Worm (Caenorhabditis elegans): ENCODE data around the gene gpa-9.

The gpa-9 gene

ce11 chrV:12659426-12659825, 10.3 kb upstream of the gpa-9 start, which contains the start of gene ccch-3:
ccch-3 (minus strand) TSS chrV:12659687.
- TF ChIP-seq egl-13 (tag; optimal IDR thresholded peaks at IDR 0.05) (no peak), tlp-1 (tag; optimal IDR thresholded peaks at IDR 0.05) (no peak), sptf-1 (tag; optimal IDR thresholded peaks at IDR 0.05) (no peak), aha-1 (tag; optimal IDR thresholded peaks at IDR 0.05) (no peak), alr-1 (tag; optimal IDR thresholded peaks at IDR 0.05; ENCODE audit: borderline replicate concordance) (no peak), ceh-82 (tag; optimal IDR thresholded peaks at IDR 0.05) (peak; percentile 27 to 50 (median 44)), unc-98 (GFP tag; IDR thresholded peaks at IDR 0.05) (no peak), nhr-84 (tag; optimal IDR thresholded peaks at IDR 0.05) (no peak), nhr-28 (tag; optimal IDR thresholded peaks at IDR 0.05) (no peak), fkh-8 (tag; optimal IDR thresholded peaks at IDR 0.05) (peak; percentile 70), pqm-1 (tag; optimal IDR thresholded peaks at IDR 0.05) (no peak), lin-13 (GFP tag; optimal IDR thresholded peaks at IDR 0.05) (peak; percentile 72), C04F5.9 (tag; optimal IDR thresholded peaks at IDR 0.05) (peak; percentile 42), nhr-76 (tag; optimal IDR thresholded peaks at IDR 0.05) (no peak), efl-3 (GFP tag; optimal IDR thresholded peaks at IDR 0.05) (no peak), elt-3 (tag; optimal IDR thresholded peaks at IDR 0.05) (peak in 3 of 6 experiments; percentile 7 to 71 (median 39)), ama-1 (optimal IDR thresholded peaks at IDR 0.05) (no peak), ces-1 (GFP tag; optimal IDR thresholded peaks at IDR 0.05) (no peak), hpl-2 (GFP tag; optimal IDR thresholded peaks at IDR 0.05) (no peak), lir-3 (tag; optimal IDR thresholded peaks at IDR 0.05; ENCODE audit: poor library complexity) (peak; percentile 37), egl-27 (tag; optimal IDR thresholded peaks at IDR 0.05) (no peak), nhr-12 (tag; optimal IDR thresholded peaks at IDR 0.05) (no peak), unc-30 (tag; optimal IDR thresholded peaks at IDR 0.05) (no peak), nhr-71 (tag; optimal IDR thresholded peaks at IDR 0.05) (peak; percentile 84), snu-23 (GFP tag; optimal IDR thresholded peaks at IDR 0.05) (no peak), mef-2 (tag; optimal IDR thresholded peaks at IDR 0.05) (no peak), nhr-11 (tag; optimal IDR thresholded peaks at IDR 0.05) (no peak), fkh-10 (GFP tag; optimal IDR thresholded peaks at IDR 0.05) (peak; percentile 17), nhr-19 (GFP tag; conservative IDR thresholded peaks at IDR 0.05) (peak; percentile 77), ets-5 (GFP tag; IDR thresholded peaks at IDR 0.05) (no peak), dpl-1 (GFP tag; optimal IDR thresholded peaks at IDR 0.05) (peak; percentile 63 to 83 (median 81)), hlh-4 (tag; optimal IDR thresholded peaks at IDR 0.05) (no peak), ceh-63 (GFP tag; optimal IDR thresholded peaks at IDR 0.05) (no peak), jun-1 (tag; optimal IDR thresholded peaks at IDR 0.05) (peak; percentile 3), ztf-4 (tag; optimal IDR thresholded peaks at IDR 0.05) (peak; percentile 34), sup-37 (GFP tag; optimal IDR thresholded peaks at IDR 0.05) (no peak), dsc-1 (tag; optimal IDR thresholded peaks at IDR 0.05) (peak; percentile 69), irx-1 (tag; optimal IDR thresholded peaks at IDR 0.05) (peak; percentile 43), ceh-88 (GFP tag; IDR thresholded peaks at IDR 0.05) (no peak), nhr-237 (tag; optimal IDR thresholded peaks at IDR 0.05) (no peak), Y116A8C.19 (tag; optimal IDR thresholded peaks at IDR 0.05; ENCODE audit: borderline replicate concordance) (no peak), mdl-1 (tag; optimal IDR thresholded peaks at IDR 0.05) (peak in 1 of 2 experiments; percentile 59), nhr-47 (tag; optimal IDR thresholded peaks at IDR 0.05) (peak; percentile 80), nhr-77 (tag; optimal IDR thresholded peaks at IDR 0.05) (peak; percentile 5), ceh-90 (tag; optimal IDR thresholded peaks at IDR 0.05) (no peak), unc-86 (tag; optimal IDR thresholded peaks at IDR 0.05) (peak; percentile 29), fkh-4 (tag; optimal IDR thresholded peaks at IDR 0.05; ENCODE audit: borderline replicate concordance) (peak; percentile 31), ceh-8 (GFP tag; optimal IDR thresholded peaks at IDR 0.05) (peak; percentile 51), nhr-20 (tag; optimal IDR thresholded peaks at IDR 0.05) (peak; percentile 92), vab-15 (tag; optimal IDR thresholded peaks at IDR 0.05) (peak; percentile 45), unc-62 (GFP tag; optimal IDR thresholded peaks at IDR 0.05) (no peak), zag-1 (tag; optimal IDR thresholded peaks at IDR 0.05) (no peak), pax-3 (tag; optimal IDR thresholded peaks at IDR 0.05) (peak; percentile 57)

Measured in whole organism, L1 larva.